Worm (Caenorhabditis elegans) whole organism, mixed stage, embryonic: ENCODE measurements around the gene lbp-4.

Experiments used
- M03D4.4 ChIP-seq: sonication (generic microtip); optimal IDR thresholded peaks from 2 replicates; lab custom pipeline; 2017; ENCODE audit warnings: mild to moderate bottlenecking, missing genetic modification characterization, missing compliant biosample characterization
- bed-3 ChIP-seq: fragments of 200-800 bp; sonication (Bioruptor generic); optimal IDR thresholded peaks from 3 replicates; lab custom pipeline; 2018; ENCODE audit warnings: mild to moderate bottlenecking, missing genetic modification characterization, moderate library complexity, missing compliant biosample characterization
- blmp-1 ChIP-seq: fragments of 150-350 bp; optimal IDR thresholded peaks from 2 replicates; lab custom pipeline; 2014; ENCODE audit warnings: missing biosample characterization, missing genetic modification characterization
- ceh-39 ChIP-seq: fragments of 150-350 bp; optimal IDR thresholded peaks from 2 replicates; lab custom pipeline; 2014; ENCODE audit warnings: missing biosample characterization, missing genetic modification characterization
- ceh-43 ChIP-seq: fragments of 200-800 bp; sonication (Bioruptor generic); optimal IDR thresholded peaks from 2 replicates; lab custom pipeline; 2018; ENCODE audit warnings: mild to moderate bottlenecking, missing genetic modification characterization, moderate library complexity, missing compliant biosample characterization
- ceh-83 ChIP-seq: fragments of 200-800 bp; sonication (Bioruptor generic); optimal IDR thresholded peaks from 2 replicates; lab custom pipeline; 2018; ENCODE audit warnings: mild to moderate bottlenecking, missing genetic modification characterization, missing compliant biosample characterization
- ces-1 ChIP-seq: fragments of 150-350 bp; optimal IDR thresholded peaks from 2 replicates; lab custom pipeline; 2014; ENCODE audit warnings: missing biosample characterization, missing genetic modification reagents, missing genetic modification characterization
- cnd-1 ChIP-seq: fragments of 200-800 bp; sonication (Bioruptor generic); optimal IDR thresholded peaks from 2 replicates; lab custom pipeline; 2018; ENCODE audit warnings: mild to moderate bottlenecking, missing genetic modification characterization, missing compliant biosample characterization
- elt-3 ChIP-seq: fragments of 150-350 bp; optimal IDR thresholded peaks from 2 replicates; lab custom pipeline; 2014; ENCODE audit warnings: missing biosample characterization, missing genetic modification characterization
- flh-1 ChIP-seq: fragments of 200-800 bp; sonication (Bioruptor generic); optimal IDR thresholded peaks from 2 replicates; lab custom pipeline; 2018; ENCODE audit warnings: mild to moderate bottlenecking, missing genetic modification characterization, moderate library complexity, missing compliant biosample characterization
- hlh-1 ChIP-seq: fragments of 150-350 bp; optimal IDR thresholded peaks from 2 replicates; lab custom pipeline; 2014; ENCODE audit warnings: missing biosample characterization, missing genetic modification reagents, missing genetic modification characterization
- lin-13 ChIP-seq: fragments of 150-350 bp; optimal IDR thresholded peaks from 2 replicates; lab custom pipeline; 2014; ENCODE audit warnings: missing biosample characterization, missing genetic modification characterization
- lin-32 ChIP-seq: fragments of 200-800 bp; sonication (Bioruptor generic); optimal IDR thresholded peaks from 2 replicates; lab custom pipeline; 2018; ENCODE audit warnings: mild to moderate bottlenecking, missing genetic modification characterization, missing compliant biosample characterization
- lsy-2 ChIP-seq: fragments of 150-350 bp; optimal IDR thresholded peaks from 2 replicates; lab custom pipeline; 2014; ENCODE audit warnings: missing biosample characterization, missing genetic modification characterization
- mab-5 ChIP-seq: fragments of 150-350 bp; optimal IDR thresholded peaks from 2 replicates; lab custom pipeline; 2014; ENCODE audit warnings: missing biosample characterization, missing genetic modification characterization
- mep-1 ChIP-seq: fragments of 150-350 bp; optimal IDR thresholded peaks from 2 replicates; lab custom pipeline; 2017; ENCODE audit warnings: missing biosample characterization, missing genetic modification reagents, missing genetic modification characterization, inconsistent platforms
- mls-2 ChIP-seq: sonication (generic microtip); optimal IDR thresholded peaks from 2 replicates; lab custom pipeline; 2016; ENCODE audit warnings: mild to moderate bottlenecking, missing genetic modification characterization, moderate library complexity, missing compliant biosample characterization
- nhr-12 ChIP-seq: fragments of 150-350 bp; optimal IDR thresholded peaks from 2 replicates; lab custom pipeline; 2014; ENCODE audit warnings: missing biosample characterization, missing genetic modification characterization
- nhr-2 ChIP-seq: fragments of 150-350 bp; optimal IDR thresholded peaks from 2 replicates; lab custom pipeline; 2014; ENCODE audit warnings: missing biosample characterization, missing genetic modification characterization
- nhr-237 ChIP-seq: fragments of 150-350 bp; optimal IDR thresholded peaks from 2 replicates; lab custom pipeline; 2014; ENCODE audit warnings: missing biosample characterization, missing genetic modification characterization
- nhr-28 ChIP-seq: fragments of 150-350 bp; optimal IDR thresholded peaks from 2 replicates; lab custom pipeline; 2014; ENCODE audit warnings: missing biosample characterization, missing genetic modification characterization
- nhr-76 ChIP-seq: sonication (generic microtip); optimal IDR thresholded peaks from 2 replicates; lab custom pipeline; 2017; ENCODE audit warnings: missing biosample characterization, missing genetic modification characterization
- pha-4 ChIP-seq: fragments of 150-350 bp; optimal IDR thresholded peaks from 2 replicates; lab custom pipeline; 2018; ENCODE audit warnings: missing biosample characterization, missing genetic modification reagents, missing genetic modification characterization
- snpc-4 ChIP-seq: fragments of 150-350 bp; optimal IDR thresholded peaks from 2 replicates; lab custom pipeline; 2014; ENCODE audit warnings: missing biosample characterization, missing genetic modification characterization
- sptf-1 ChIP-seq: sonication (generic microtip); optimal IDR thresholded peaks from 2 replicates; lab custom pipeline; 2017; ENCODE audit warnings: mild to moderate bottlenecking, missing genetic modification characterization, moderate library complexity, missing compliant biosample characterization
- tbx-8 ChIP-seq: fragments of 200-800 bp; sonication (Bioruptor generic); optimal IDR thresholded peaks from 2 replicates; lab custom pipeline; 2018; ENCODE audit warnings: mild to moderate bottlenecking, missing genetic modification characterization, moderate library complexity, missing compliant biosample characterization
- unc-120 ChIP-seq: sonication (generic microtip); optimal IDR thresholded peaks from 2 replicates; lab custom pipeline; 2017; ENCODE audit warnings: missing genetic modification characterization, missing compliant biosample characterization; ENCODE audit not compliant: poor library complexity, severe bottlenecking
- unc-39 ChIP-seq: fragments of 150-350 bp; optimal IDR thresholded peaks from 2 replicates; lab custom pipeline; 2014; ENCODE audit warnings: missing biosample characterization, missing genetic modification characterization
- unc-62 ChIP-seq: fragments of 150-350 bp; optimal IDR thresholded peaks from 2 replicates; lab custom pipeline; 2014; ENCODE audit warnings: missing biosample characterization, missing genetic modification reagents, missing genetic modification characterization
- zip-8 ChIP-seq: fragments of 150-350 bp; optimal IDR thresholded peaks from 2 replicates; lab custom pipeline; 2014; ENCODE audit warnings: missing biosample characterization, missing genetic modification characterization

The lbp-4 gene

DNA sequence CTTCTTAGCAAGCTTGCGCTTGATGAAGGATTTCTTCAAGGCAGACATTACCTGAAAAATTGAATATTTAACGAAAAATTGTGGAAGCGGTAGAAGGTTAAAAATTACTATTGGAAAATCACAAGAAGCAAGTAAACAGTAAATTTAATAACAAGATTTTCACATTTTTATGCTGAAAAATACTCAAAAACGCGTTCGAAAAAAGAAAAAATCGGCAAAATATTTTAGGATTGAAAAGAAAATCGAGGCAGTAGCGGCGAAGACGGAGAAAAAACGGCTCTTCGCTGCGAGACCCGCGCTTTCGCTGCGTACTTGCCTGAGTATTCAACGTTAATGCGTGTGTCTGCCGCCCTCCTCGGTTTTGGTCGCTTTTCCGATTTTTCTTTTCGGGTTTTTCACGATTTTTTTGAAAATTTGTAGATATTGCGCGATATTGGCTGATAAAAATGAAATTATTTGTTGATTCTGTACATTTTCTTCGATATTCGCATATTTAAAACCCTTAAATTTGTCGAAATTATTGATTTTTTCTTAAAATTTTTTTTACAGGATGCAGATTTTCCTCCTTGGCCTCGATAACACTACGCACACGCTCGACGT lies 44.2 kb upstream of the lbp-4 start, which contains the start of the genes rpl-39 and rps-30 (continued):
- TF ChIP-seq lin-32, result no peak
- TF ChIP-seq ceh-43, result no peak

DNA sequence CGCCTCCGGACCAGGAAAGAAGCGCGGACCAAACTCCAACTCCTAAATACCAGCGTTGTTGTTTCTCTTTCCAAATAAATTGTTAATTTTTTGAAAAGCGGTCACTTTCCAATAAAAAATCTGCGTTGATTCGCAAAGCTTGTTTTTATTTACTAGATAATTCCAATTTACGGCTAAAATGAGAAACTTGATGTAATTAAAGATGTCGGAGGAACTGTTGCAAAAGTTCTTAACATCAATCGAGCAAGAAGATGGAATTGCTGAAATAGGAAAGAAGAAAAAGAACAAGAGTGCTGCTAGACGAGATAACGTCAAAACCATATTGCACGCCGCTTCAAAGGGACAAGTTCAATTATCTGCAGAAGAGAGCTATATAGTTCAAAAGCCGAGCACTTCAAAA lies 43.3 kb upstream of the lbp-4 start, which contains the start of gene C26F1.3:
Gene C26F1.3, plus strand, starts transcription at position 203 of the 400 bp plus-strand sequence.
- no peak for TF ChIP-seq tbx-8 (GFP tag; lab: Kevin White, UChicago)
- TF ChIP-seq unc-62, result no peak
- no peak for TF ChIP-seq mab-5 (tag; lab: Kevin White, UChicago)
- TF ChIP-seq ceh-43, result no peak
- TF ChIP-seq zip-8 (tag; lab: Kevin White, UChicago), result no peak
- no peak for TF ChIP-seq mep-1 (tag; lab: Kevin White, UChicago)

DNA sequence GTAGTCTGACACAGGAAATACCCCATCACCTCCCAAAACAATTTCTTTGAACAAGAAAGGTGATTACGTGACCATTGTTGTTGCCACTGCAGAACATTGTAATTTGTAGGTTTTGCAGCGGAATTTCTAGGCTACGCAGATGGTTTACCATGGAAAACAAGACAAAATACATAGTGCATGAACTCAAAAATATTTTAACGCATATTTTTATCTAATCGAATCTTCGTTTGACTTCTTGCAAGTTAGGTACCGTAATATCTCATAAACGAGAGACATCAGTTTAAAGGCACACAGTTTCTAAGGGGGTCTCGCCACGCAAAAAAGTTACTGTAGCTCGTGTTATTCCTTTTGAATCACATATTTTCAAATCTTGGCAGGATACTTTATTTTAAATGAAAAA lies 41.4 kb upstream of the lbp-4 start:
- TF ChIP-seq pha-4 (no peak), ceh-39 (tag; lab: Kevin White, UChicago) (no peak), flh-1 (GFP tag; lab: Kevin White, UChicago) (no peak), snpc-4 (tag; lab: Kevin White, UChicago) (no peak), nhr-76 (no peak), hlh-1 (tag; lab: Kevin White, UChicago) (no peak), bed-3 (GFP tag; lab: Kevin White, UChicago) (no peak), nhr-12 (tag; lab: Kevin White, UChicago) (no peak), lsy-2 (tag; lab: Kevin White, UChicago) (no peak), blmp-1 (tag; lab: Kevin White, UChicago) (no peak), nhr-237 (tag; lab: Kevin White, UChicago) (no peak), tbx-8 (GFP tag; lab: Kevin White, UChicago) (no peak), ceh-43 (no peak), elt-3 (tag; lab: Kevin White, UChicago) (no peak), mls-2 (no peak), zip-8 (tag; lab: Kevin White, UChicago) (no peak), ces-1 (GFP tag; lab: Kevin White, UChicago) (no peak), mep-1 (tag; lab: Kevin White, UChicago) (no peak)

DNA sequence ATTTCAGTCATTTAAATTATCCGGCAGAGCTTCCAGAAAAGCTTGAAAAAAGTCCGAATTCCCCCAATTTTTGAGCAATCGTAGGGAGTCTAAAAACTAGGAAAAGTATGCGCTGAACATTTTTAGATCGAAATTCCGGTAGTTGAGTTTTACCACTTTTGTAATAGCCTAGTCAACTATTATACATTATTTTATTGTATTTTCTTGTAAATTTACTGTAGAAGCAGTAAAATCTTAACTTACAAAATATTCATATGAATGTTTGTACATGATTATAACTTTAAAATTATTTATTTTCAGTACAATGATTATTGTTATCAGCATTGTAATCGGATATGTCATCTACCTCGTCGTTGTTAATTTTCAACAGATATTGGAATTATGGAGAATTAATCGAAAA lies 38.9 kb upstream of the lbp-4 start, which contains the start of gene cyp-32A1:
Gene cyp-32A1, plus strand, starts transcription at position 301 of the 400 bp plus-strand sequence.
- TF ChIP-seq pha-4 (no peak), elt-3 (tag; lab: Kevin White, UChicago) (no peak), ceh-43 (no peak), mls-2 (no peak), tbx-8 (GFP tag; lab: Kevin White, UChicago) (no peak), bed-3 (GFP tag; lab: Kevin White, UChicago) (no peak), nhr-12 (tag; lab: Kevin White, UChicago) (no peak), lin-13 (tag; lab: Kevin White, UChicago) (no peak), sptf-1 (tag; lab: Kevin White, UChicago) (no peak), hlh-1 (tag; lab: Kevin White, UChicago) (no peak), M03D4.4 (no peak), unc-39 (tag; lab: Kevin White, UChicago) (no peak), flh-1 (GFP tag; lab: Kevin White, UChicago) (no peak)

DNA sequence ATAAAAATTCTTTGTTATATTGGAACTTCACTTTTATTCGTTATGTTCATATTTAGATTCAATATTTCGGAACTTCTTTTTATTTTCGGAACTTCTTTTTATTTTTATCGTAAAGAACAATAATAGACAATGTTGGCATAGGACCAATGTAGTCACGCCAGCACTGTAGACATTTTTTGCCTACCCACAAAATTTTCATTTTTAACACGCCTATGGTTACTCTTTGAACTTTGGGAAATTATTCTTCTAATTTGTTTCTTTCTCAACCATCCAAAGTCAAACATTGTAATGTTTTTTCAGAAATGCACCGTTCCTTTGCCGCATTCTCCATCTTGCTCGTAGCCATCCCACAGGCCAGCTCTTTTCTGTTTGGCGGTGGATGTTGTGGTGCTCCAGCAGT lies 35.3 kb upstream of the lbp-4 start, which contains the start of gene C26F1.1:
Gene C26F1.1, plus strand, starts transcription at position 301 of the 400 bp plus-strand sequence.
- no peak for TF ChIP-seq mep-1 (tag; lab: Kevin White, UChicago)
- TF ChIP-seq nhr-12 (tag; lab: Kevin White, UChicago), result no peak
- no peak for TF ChIP-seq lin-13 (tag; lab: Kevin White, UChicago)
- TF ChIP-seq nhr-2 (tag; lab: Kevin White, UChicago), result no peak
- TF ChIP-seq M03D4.4, result no peak
- TF ChIP-seq hlh-1 (tag; lab: Kevin White, UChicago), result no peak
- no peak for TF ChIP-seq flh-1 (GFP tag; lab: Kevin White, UChicago)
- no peak for TF ChIP-seq tbx-8 (GFP tag; lab: Kevin White, UChicago)
- TF ChIP-seq nhr-28, result no peak
- TF ChIP-seq nhr-76, result no peak

DNA sequence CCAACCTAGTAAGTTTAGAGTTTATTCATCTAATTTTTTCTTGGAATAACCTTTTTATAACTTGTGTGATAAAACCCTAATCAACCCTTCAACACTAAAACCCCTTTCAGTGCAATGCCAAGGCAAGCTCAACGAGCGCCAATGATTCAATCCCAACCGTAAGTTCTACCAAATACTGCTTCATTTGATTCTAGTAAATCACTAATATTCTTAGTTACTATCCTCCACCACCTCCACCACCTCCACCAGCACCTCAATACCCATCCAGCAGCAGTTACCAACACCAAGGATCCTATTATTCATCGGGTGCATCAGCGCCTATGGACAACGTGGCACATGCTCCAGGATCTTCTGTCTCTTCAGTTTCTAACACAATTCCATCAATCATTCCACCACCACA lies 34.5 kb upstream of the lbp-4 start:
- TF ChIP-seq unc-39 (tag; lab: Kevin White, UChicago) (no peak), ceh-43 (no peak), lin-32 (no peak), nhr-76 (no peak), zip-8 (tag; lab: Kevin White, UChicago) (no peak), nhr-12 (tag; lab: Kevin White, UChicago) (no peak), unc-120 (tag; lab: Kevin White, UChicago) (no peak), cnd-1 (tag; lab: Kevin White, UChicago) (no peak), blmp-1 (tag; lab: Kevin White, UChicago) (no peak), nhr-237 (tag; lab: Kevin White, UChicago) (no peak), nhr-28 (no peak), snpc-4 (tag; lab: Kevin White, UChicago) (no peak), pha-4 (no peak), ceh-83 (GFP tag; lab: Kevin White, UChicago) (no peak), mls-2 (no peak), sptf-1 (tag; lab: Kevin White, UChicago) (no peak), flh-1 (GFP tag; lab: Kevin White, UChicago) (no peak)
